Worm (Caenorhabditis elegans) whole organism, L4/young adult: ENCODE data around the gene F56D6.11.

Experiments
- W03F9.2 ChIP-seq: fragments of 150-350 bp; optimal IDR thresholded peaks from 2 replicates; lab custom pipeline; 2014; ENCODE audit warnings: missing biosample characterization, missing genetic modification characterization
- dao-5 ChIP-seq: sonication (generic microtip); optimal IDR thresholded peaks from 2 replicates; lab custom pipeline; 2016; ENCODE audit warnings: missing genotype, missing genetic modification characterization, moderate library complexity, missing compliant biosample characterization
- him-1 ChIP-seq: sonication (generic microtip); optimal IDR thresholded peaks from 2 replicates; lab custom pipeline; 2016; ENCODE audit warnings: missing genotype, missing genetic modification reagents, missing genetic modification characterization, missing compliant biosample characterization

DNA sequence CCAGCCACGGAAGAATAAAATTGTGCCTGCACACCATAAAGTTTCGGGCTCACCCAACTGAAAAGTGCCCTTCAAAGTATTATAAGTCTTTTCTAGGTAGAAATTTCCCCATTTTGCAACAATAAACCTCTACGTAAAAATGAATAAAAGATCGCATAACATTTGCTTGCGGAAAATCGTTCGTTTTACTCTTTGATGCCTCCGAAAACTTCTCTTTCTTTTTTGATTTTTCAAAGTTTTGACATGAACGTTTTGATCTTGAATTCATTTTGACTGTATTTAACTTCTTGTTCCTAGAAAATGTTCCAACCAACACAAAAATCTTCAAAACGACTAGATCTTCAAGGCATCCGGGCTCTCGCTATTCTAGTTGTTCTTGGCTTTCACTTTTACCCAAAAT, 17.3 kb downstream of the F56D6.11 start, which contains the start of gene oac-21:
- TF ChIP-seq him-1 (tag; lab: Kevin White, UChicago): no peak
- no peak for TF ChIP-seq W03F9.2 (tag; lab: Kevin White, UChicago)
- no peak for TF ChIP-seq dao-5 (tag; lab: Kevin White, UChicago)
